Fruit fly (Drosophila melanogaster): Measurements from ENCODE around the gene CG34316.

CG34316 gene

DNA sequence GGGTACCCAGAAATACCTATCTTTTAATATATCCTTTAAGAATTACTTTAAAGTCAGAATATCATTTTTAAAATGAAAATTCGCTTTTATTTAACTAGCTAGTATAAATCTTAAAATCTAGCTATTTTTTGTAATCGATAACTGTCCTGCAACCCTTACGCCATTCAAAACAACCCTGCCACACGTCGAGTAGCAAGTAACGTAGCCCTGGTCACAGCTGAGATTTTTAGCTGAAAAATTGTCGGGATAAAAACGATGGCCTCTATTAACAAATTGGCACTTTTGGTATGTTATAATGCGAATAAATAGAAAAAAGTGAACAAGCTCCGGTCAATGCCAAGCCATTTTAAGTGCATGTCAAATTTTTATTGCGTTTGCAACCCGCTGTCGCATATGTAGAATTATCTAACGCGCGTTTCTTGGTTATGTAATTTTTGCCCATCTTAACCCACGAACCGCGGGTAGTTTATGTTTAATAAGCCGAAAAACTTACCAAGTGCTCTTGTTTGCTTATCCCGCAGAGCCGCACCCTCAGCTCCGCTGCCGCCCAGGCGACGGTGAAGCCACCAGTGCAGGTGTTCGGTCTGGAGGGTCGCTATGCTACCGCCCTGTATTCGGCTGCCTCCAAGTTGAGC lies 35.1 kb downstream of the CG34316 start, which contains the start of gene ATPsynO:
Gene ATPsynO (plus strand): TSS at position 186 of the 635 bp plus-strand sequence.
- TF ChIP-seq CG6683 (GFP tag; optimal IDR thresholded peaks at IDR 0.05), result no peak
- no peak for TF ChIP-seq CG17612 (GFP tag; IDR thresholded peaks at IDR 0.05)
- TF ChIP-seq Hr78 (GFP tag; optimal IDR thresholded peaks at IDR 0.05), result no peak
- TF ChIP-seq ERR (GFP tag; optimal IDR thresholded peaks at IDR 0.05), result no peak
- TF ChIP-seq CG2678 (tag; optimal IDR thresholded peaks at IDR 0.05), result no peak
- no peak for TF ChIP-seq CG10462 (GFP tag; optimal IDR thresholded peaks at IDR 0.05)
- TF ChIP-seq CG7556 (GFP tag; optimal IDR thresholded peaks at IDR 0.05), result no peak
- no peak for TF ChIP-seq CG5180 (GFP tag; optimal IDR thresholded peaks at IDR 0.05)
- no peak for TF ChIP-seq sd (tag; optimal IDR thresholded peaks at IDR 0.05)
- TF ChIP-seq Fer3 (tag; optimal IDR thresholded peaks at IDR 0.05), result peak; percentile 23
- no peak for TF ChIP-seq fu2 (GFP tag; optimal IDR thresholded peaks at IDR 0.05)
- TF ChIP-seq TFAM (GFP tag; optimal IDR thresholded peaks at IDR 0.05), result no peak
- no peak for TF ChIP-seq CG6175 (GFP tag; IDR thresholded peaks at IDR 0.05)
- TF ChIP-seq Poxn (GFP tag; IDR thresholded peaks at IDR 0.05), result no peak
- TF ChIP-seq CG2202 (tag; optimal IDR thresholded peaks at IDR 0.05), result peak; percentile 14
- TF ChIP-seq Gug (GFP tag; IDR thresholded peaks at IDR 0.05), result no peak
- TF ChIP-seq zen2 (GFP tag; IDR thresholded peaks at IDR 0.05; ENCODE audit: partially characterized antibody), result no peak
- no peak for TF ChIP-seq toy (GFP tag; IDR thresholded peaks at IDR 0.05)
- TF ChIP-seq GATAe (GFP tag; conservative IDR thresholded peaks at IDR 0.05), result no peak
- no peak for TF ChIP-seq Six4 (GFP tag; optimal IDR thresholded peaks at IDR 0.05)
- no peak for TF ChIP-seq CG3726 (GFP tag; IDR thresholded peaks at IDR 0.05)
- no peak for TF ChIP-seq CG4282 (GFP tag; optimal IDR thresholded peaks at IDR 0.05)
- TF ChIP-seq Aef1 (GFP tag; IDR thresholded peaks at IDR 0.05), result no peak
- peak; percentile 89 for TF ChIP-seq MBD-R2 (GFP tag; IDR thresholded peaks at IDR 0.05)
- TF ChIP-seq yki (optimal IDR thresholded peaks at IDR 0.05), result no peak
- TF ChIP-seq Ets97D (GFP tag; optimal IDR thresholded peaks at IDR 0.05), result peak; percentile 67
- TF ChIP-seq crp (GFP tag; optimal IDR thresholded peaks at IDR 0.05), result peak; percentile 8 to 86
- TF ChIP-seq tin (GFP tag; optimal IDR thresholded peaks at IDR 0.05), result peak; percentile 11
- peak; percentile 60 for TF ChIP-seq CG30020 (tag; optimal IDR thresholded peaks at IDR 0.05)
- no peak for TF ChIP-seq CG8089 (GFP tag; optimal IDR thresholded peaks at IDR 0.05)
- TF ChIP-seq zfh1 (GFP tag; IDR thresholded peaks at IDR 0.05), result no peak
- TF ChIP-seq ken (GFP tag; IDR thresholded peaks at IDR 0.05), result no peak
- TF ChIP-seq odd (GFP tag; optimal IDR thresholded peaks at IDR 0.05), result no peak
- TF ChIP-seq Trl (optimal IDR thresholded peaks at IDR 0.05), result no peak
- no peak for TF ChIP-seq Trl (GFP tag; optimal IDR thresholded peaks at IDR 0.05)
- TF ChIP-seq CG8290 (GFP tag; optimal IDR thresholded peaks at IDR 0.05), result no peak
- no peak for TF ChIP-seq CG8290 (tag; optimal IDR thresholded peaks at IDR 0.05)
- no peak for TF ChIP-seq Ada2b (GFP tag; IDR thresholded peaks at IDR 0.05)
- peak; percentile 72 for TF ChIP-seq CG17912 (GFP tag; optimal IDR thresholded peaks at IDR 0.05)
- TF ChIP-seq br (optimal IDR thresholded peaks at IDR 0.05), result no peak
- TF ChIP-seq ab (GFP tag; optimal IDR thresholded peaks at IDR 0.05), result no peak
- TF ChIP-seq CG18011 (GFP tag; optimal IDR thresholded peaks at IDR 0.05), result no peak
- TF ChIP-seq ranshi (GFP tag; IDR thresholded peaks at IDR 0.05), result no peak
- TF ChIP-seq CG1529 (GFP tag; optimal IDR thresholded peaks at IDR 0.05), result no peak
- no peak for TF ChIP-seq gcm2 (GFP tag; optimal IDR thresholded peaks at IDR 0.05)
- no peak for TF ChIP-seq CG10147 (GFP tag; optimal IDR thresholded peaks at IDR 0.05)
- TF ChIP-seq chinmo (GFP tag; IDR thresholded peaks at IDR 0.05; ENCODE audit: partially characterized antibody), result peak; percentile 59; the same call in 1 of the 4 replicates
- TF ChIP-seq CHES-1-like (GFP tag; optimal IDR thresholded peaks at IDR 0.05), result peak; percentile 17
- TF ChIP-seq CG31388 (GFP tag; optimal IDR thresholded peaks at IDR 0.05), result no peak
- TF ChIP-seq CG3407 (GFP tag; optimal IDR thresholded peaks at IDR 0.05), result no peak
- peak; percentile 62 for TF ChIP-seq CG12391 (tag; optimal IDR thresholded peaks at IDR 0.05)
- no peak for TF ChIP-seq ssp (GFP tag; IDR thresholded peaks at IDR 0.05)
- no peak for TF ChIP-seq CG12236 (GFP tag; optimal IDR thresholded peaks at IDR 0.05)

Measured in whole organism, embryonic.